Fruit fly (Drosophila melanogaster) Kc167 (cell line): ENCODE data around the gene Eip78C.

Experiments used
- Myc ChIP-seq: fragments of >200 bp; optimal IDR thresholded peaks from 2 replicates; lab custom pipeline; 2017; ENCODE audit warnings: missing external identifiers
- Sin3A ChIP-seq: fragments of >200 bp; optimal IDR thresholded peaks from 2 replicates; lab custom pipeline; 2018; ENCODE audit warnings: missing external identifiers
- h ChIP-seq: fragments of >200 bp; optimal IDR thresholded peaks from 3 replicates; lab custom pipeline; 2018; ENCODE audit warnings: missing external identifiers
- insv ChIP-seq: fragments of >200 bp; optimal IDR thresholded peaks from 3 replicates; lab custom pipeline; 2018; ENCODE audit warnings: missing external identifiers
- psq ChIP-seq: fragments of >200 bp; optimal IDR thresholded peaks from 2 replicates; lab custom pipeline; 2017; ENCODE audit warnings: missing external identifiers
- ttk ChIP-seq: sonication (Bioruptor generic); optimal IDR thresholded peaks from 2 replicates; lab custom pipeline; 2017; ENCODE audit warnings: missing external identifiers

Eip78C gene

dm6 chr3L:21284720-21285638 lies 58.6 kb downstream of the Eip78C start:
- TF ChIP-seq h (lab: Kevin White, UChicago) (no peak), insv (lab: Kevin White, UChicago) (no peak), Myc (lab: Kevin White, UChicago) (no peak), Sin3A (lab: Kevin White, UChicago) (no peak), psq (no peak), ttk (lab: Kevin White, UChicago) (no peak)

- TF ChIP-seq insv (lab: Kevin White, UChicago) (no peak), Myc (lab: Kevin White, UChicago) (no peak), Sin3A (lab: Kevin White, UChicago) (no peak), ttk (lab: Kevin White, UChicago) (no peak), h (lab: Kevin White, UChicago) (no peak), psq (no peak)
Measured at dm6 chr3L:21285639-21286338, 59.4 kb downstream of the Eip78C start, which contains the start of the genes CG12974 and pzg. CG12974 (minus strand) TSS chr3L:21285962. pzg (plus strand) TSS chr3L:21286099.

- no peak for TF ChIP-seq insv (lab: Kevin White, UChicago)
- no peak for TF ChIP-seq h (lab: Kevin White, UChicago)
- TF ChIP-seq Myc (lab: Kevin White, UChicago), result no peak
- no peak for TF ChIP-seq Sin3A (lab: Kevin White, UChicago)
- no peak for TF ChIP-seq ttk (lab: Kevin White, UChicago)
- no peak for TF ChIP-seq psq
Measured at dm6 chr3L:21290336-21290735, 63.9 kb downstream of the Eip78C start.

- TF ChIP-seq insv (lab: Kevin White, UChicago) (no peak), psq (no peak)
Measured at dm6 chr3L:21291055-21291454, 64.6 kb downstream of the Eip78C start.

dm6 chr3L:21292700-21293099 lies 66.3 kb downstream of the Eip78C start, which contains the start of gene Cpr78Ca:
Cpr78Ca (minus strand) TSS chr3L:21292800.
- TF ChIP-seq ttk (lab: Kevin White, UChicago), result no peak
- no peak for TF ChIP-seq psq
- TF ChIP-seq Myc (lab: Kevin White, UChicago), result no peak
- no peak for TF ChIP-seq insv (lab: Kevin White, UChicago)
- TF ChIP-seq h (lab: Kevin White, UChicago), result no peak
- no peak for TF ChIP-seq Sin3A (lab: Kevin White, UChicago)

dm6 chr3L:21294202-21294601 lies 67.8 kb downstream of the Eip78C start, which contains the start of gene Cpr78Cb:
Cpr78Cb (plus strand) TSS chr3L:21294492.
- TF ChIP-seq psq (no peak), insv (lab: Kevin White, UChicago) (no peak), Myc (lab: Kevin White, UChicago) (no peak), Sin3A (lab: Kevin White, UChicago) (no peak), ttk (lab: Kevin White, UChicago) (no peak), h (lab: Kevin White, UChicago) (no peak)

- TF ChIP-seq Myc (lab: Kevin White, UChicago) (no peak), ttk (lab: Kevin White, UChicago) (no peak), Sin3A (lab: Kevin White, UChicago) (no peak), psq (no peak), h (lab: Kevin White, UChicago) (no peak), insv (lab: Kevin White, UChicago) (no peak)
Measured at dm6 chr3L:21297703-21298102, 71.3 kb downstream of the Eip78C start, which contains the start of gene Edg78E. Edg78E (minus strand) TSS chr3L:21297803.

dm6 chr3L:21298375-21298774 lies 72.0 kb downstream of the Eip78C start, which contains the start of gene CG43702:
CG43702 (plus strand) TSS chr3L:21298675.
- TF ChIP-seq ttk (lab: Kevin White, UChicago) (no peak), psq (no peak), Sin3A (lab: Kevin White, UChicago) (no peak), h (lab: Kevin White, UChicago) (no peak), insv (lab: Kevin White, UChicago) (no peak), Myc (lab: Kevin White, UChicago) (no peak)

dm6 chr3L:21299203-21299602 lies 72.8 kb downstream of the Eip78C start:
- no peak for TF ChIP-seq Myc (lab: Kevin White, UChicago)
- TF ChIP-seq insv (lab: Kevin White, UChicago), result no peak
- TF ChIP-seq Sin3A (lab: Kevin White, UChicago), result no peak

dm6 chr3L:21300280-21300679 lies 73.9 kb downstream of the Eip78C start, which contains the start of gene Cpr78Cc:
Cpr78Cc (plus strand) TSS chr3L:21300580.
- TF ChIP-seq ttk (lab: Kevin White, UChicago), result no peak
- no peak for TF ChIP-seq h (lab: Kevin White, UChicago)
- TF ChIP-seq Sin3A (lab: Kevin White, UChicago), result no peak
- no peak for TF ChIP-seq psq
- TF ChIP-seq Myc (lab: Kevin White, UChicago), result no peak
- no peak for TF ChIP-seq insv (lab: Kevin White, UChicago)

- TF ChIP-seq insv (lab: Kevin White, UChicago) (no peak), ttk (lab: Kevin White, UChicago) (no peak), h (lab: Kevin White, UChicago) (no peak), Myc (lab: Kevin White, UChicago) (no peak), Sin3A (lab: Kevin White, UChicago) (no peak), psq (no peak)
Measured at dm6 chr3L:21301737-21302487, 75.5 kb downstream of the Eip78C start.
